Worm (Caenorhabditis elegans) whole organism, L3 larva: Measurements from ENCODE around the gene F02C12.1.
"Not testable (repeated sequence)": the region's sequence is repeated elsewhere in the genome, so short reads cannot be mapped to it uniquely, and the experiment has no call there.

Experiments
- R02D3.7 ChIP-seq: fragments of 150-350 bp; optimal IDR thresholded peaks from 2 replicates; lab custom pipeline; 2014; ENCODE audit warnings: missing biosample characterization, missing genetic modification characterization
- ZK546.5 ChIP-seq: sonication (generic microtip); optimal IDR thresholded peaks from 2 replicates; lab custom pipeline; 2017; ENCODE audit warnings: missing biosample characterization, missing genetic modification characterization
- aly-2 ChIP-seq: fragments of 150-350 bp; optimal IDR thresholded peaks from 2 replicates; lab custom pipeline; 2014; ENCODE audit warnings: missing biosample characterization, missing genetic modification characterization
- ama-1 ChIP-seq: fragments of 150-350 bp; optimal IDR thresholded peaks from 2 replicates; lab custom pipeline; 2018
- ceh-16 ChIP-seq: sonication (generic microtip); optimal IDR thresholded peaks from 2 replicates; lab custom pipeline; 2017; ENCODE audit warnings: missing biosample characterization, missing genetic modification characterization
- ceh-82 ChIP-seq: fragments of 150-350 bp; optimal IDR thresholded peaks from 2 replicates; lab custom pipeline; 2014; ENCODE audit warnings: missing biosample characterization, missing genetic modification characterization
- egl-27 ChIP-seq: sonication (generic microtip); optimal IDR thresholded peaks from 4 replicates; lab custom pipeline; 2017; ENCODE audit warnings: missing biosample characterization, missing genetic modification reagents, missing genetic modification characterization
- egl-5 ChIP-seq: fragments of 150-350 bp; optimal IDR thresholded peaks from 2 replicates; lab custom pipeline; 2017; ENCODE audit warnings: missing biosample characterization, missing genetic modification reagents, missing genetic modification characterization, inconsistent platforms
- elt-1 ChIP-seq: fragments of 150-350 bp; optimal IDR thresholded peaks from 2 replicates; lab custom pipeline; 2014; ENCODE audit warnings: missing biosample characterization, missing genetic modification characterization
- elt-2 ChIP-seq: sonication (generic microtip); optimal IDR thresholded peaks from 2 replicates; lab custom pipeline; 2016; ENCODE audit warnings: missing genetic modification reagents, mild to moderate bottlenecking, missing genetic modification characterization, missing compliant biosample characterization
- eor-1 ChIP-seq, 2 experiments: fragments of 150-350 bp; optimal IDR thresholded peaks; 2 replicates each; lab custom pipeline; 2014 to 2018; ENCODE audit warnings: missing biosample characterization in 2 of 2, missing genetic modification characterization in 2 of 2
- fkh-2 ChIP-seq: fragments of 150-350 bp; optimal IDR thresholded peaks from 2 replicates; lab custom pipeline; 2014; ENCODE audit warnings: missing biosample characterization, missing genetic modification reagents, missing genetic modification characterization
- fos-1 ChIP-seq: fragments of 150-350 bp; optimal IDR thresholded peaks from 2 replicates; lab custom pipeline; 2014; ENCODE audit warnings: missing biosample characterization, missing genetic modification characterization
- hmg-11 ChIP-seq: sonication (generic microtip); optimal IDR thresholded peaks from 2 replicates; lab custom pipeline; 2016; ENCODE audit warnings: missing genetic modification characterization, missing compliant biosample characterization
- jun-1 ChIP-seq: fragments of 150-350 bp; optimal IDR thresholded peaks from 2 replicates; lab custom pipeline; 2014; ENCODE audit warnings: missing biosample characterization, missing genetic modification reagents, missing genetic modification characterization
- lin-15B ChIP-seq: fragments of 150-350 bp; optimal IDR thresholded peaks from 2 replicates; lab custom pipeline; 2014; ENCODE audit warnings: missing biosample characterization, missing genetic modification characterization
- lin-39 ChIP-seq: fragments of 150-350 bp; optimal IDR thresholded peaks from 2 replicates; lab custom pipeline; 2018; ENCODE audit warnings: missing biosample characterization, missing genetic modification reagents, missing genetic modification characterization
- lsy-12 ChIP-seq: sonication (generic microtip); optimal IDR thresholded peaks from 2 replicates; lab custom pipeline; 2016; ENCODE audit warnings: mild to moderate bottlenecking, missing genetic modification characterization, missing compliant biosample characterization
- mml-1 ChIP-seq: fragments of 150-350 bp; sonication (generic microtip); optimal IDR thresholded peaks from 3 replicates; lab custom pipeline; 2014; ENCODE audit warnings: missing biosample characterization, missing genetic modification characterization
- nfya-1 ChIP-seq: sonication (generic microtip); optimal IDR thresholded peaks from 2 replicates; lab custom pipeline; 2017; ENCODE audit warnings: missing genetic modification characterization, mild to moderate bottlenecking, missing compliant biosample characterization, antibody characterized with exemption, moderate library complexity; ENCODE audit not compliant: insufficient read depth
- nhr-11 ChIP-seq: fragments of 150-350 bp; optimal IDR thresholded peaks from 2 replicates; lab custom pipeline; 2014; ENCODE audit warnings: missing biosample characterization, missing genetic modification characterization
- nhr-12 ChIP-seq: fragments of 150-350 bp; optimal IDR thresholded peaks from 2 replicates; lab custom pipeline; 2014; ENCODE audit warnings: missing biosample characterization, missing genetic modification characterization
- nhr-23 ChIP-seq: fragments of 150-350 bp; optimal IDR thresholded peaks from 2 replicates; lab custom pipeline; 2014; ENCODE audit warnings: missing biosample characterization, missing genetic modification reagents, missing genetic modification characterization
- nhr-237 ChIP-seq: fragments of 150-350 bp; optimal IDR thresholded peaks from 2 replicates; lab custom pipeline; 2014; ENCODE audit warnings: missing biosample characterization, missing genetic modification characterization
- nhr-25 ChIP-seq: sonication (generic microtip); optimal IDR thresholded peaks from 2 replicates; lab custom pipeline; 2017; ENCODE audit warnings: missing biosample characterization, missing genetic modification characterization
- nhr-28 ChIP-seq: fragments of 150-350 bp; optimal IDR thresholded peaks from 2 replicates; lab custom pipeline; 2014; ENCODE audit warnings: missing biosample characterization, missing genetic modification characterization
- nhr-43 ChIP-seq: sonication (generic microtip); optimal IDR thresholded peaks from 2 replicates; lab custom pipeline; 2016; ENCODE audit warnings: mild to moderate bottlenecking, missing genetic modification characterization, missing compliant biosample characterization; ENCODE audit not compliant: poor library complexity, severe bottlenecking
- nhr-67 ChIP-seq: fragments of 150-350 bp; optimal IDR thresholded peaks from 2 replicates; lab custom pipeline; 2014; ENCODE audit warnings: missing biosample characterization, missing genetic modification characterization
- nhr-76 ChIP-seq: fragments of 150-350 bp; sonication (generic microtip); optimal IDR thresholded peaks from 5 replicates; lab custom pipeline; 2014; ENCODE audit warnings: missing biosample characterization, missing genetic modification characterization
- nhr-77 ChIP-seq: fragments of 150-350 bp; optimal IDR thresholded peaks from 2 replicates; lab custom pipeline; 2014; ENCODE audit warnings: missing biosample characterization, missing genetic modification characterization
- pha-4 ChIP-seq: fragments of 150-350 bp; optimal IDR thresholded peaks from 2 replicates; lab custom pipeline; 2014; ENCODE audit warnings: missing biosample characterization, missing genetic modification reagents, missing genetic modification characterization
- pqm-1 ChIP-seq: fragments of 150-350 bp; optimal IDR thresholded peaks from 2 replicates; lab custom pipeline; 2017; ENCODE audit warnings: missing biosample characterization, missing genetic modification characterization, inconsistent platforms
- sea-2 ChIP-seq: fragments of 150-350 bp; sonication (generic microtip); optimal IDR thresholded peaks from 4 replicates; lab custom pipeline; 2014; ENCODE audit warnings: missing biosample characterization, missing genetic modification reagents, missing genetic modification characterization
- skn-1 ChIP-seq: fragments of 150-350 bp; optimal IDR thresholded peaks from 2 replicates; lab custom pipeline; 2014; ENCODE audit warnings: missing biosample characterization, missing genetic modification characterization
- snpc-4 ChIP-seq: fragments of 150-350 bp; optimal IDR thresholded peaks from 2 replicates; lab custom pipeline; 2014; ENCODE audit warnings: missing biosample characterization, missing genetic modification characterization
- tbx-2 ChIP-seq: sonication (generic microtip); optimal IDR thresholded peaks from 2 replicates; lab custom pipeline; 2016; ENCODE audit warnings: mild to moderate bottlenecking, missing genetic modification characterization, missing compliant biosample characterization
- unc-39 ChIP-seq: sonication (generic microtip); optimal IDR thresholded peaks from 4 replicates; lab custom pipeline; 2017; ENCODE audit warnings: missing biosample characterization, missing genetic modification characterization
- unc-62 ChIP-seq: fragments of 150-350 bp; sonication (generic microtip); optimal IDR thresholded peaks from 4 replicates; lab custom pipeline; 2014; ENCODE audit warnings: missing biosample characterization, missing genetic modification reagents, missing genetic modification characterization
- zag-1 ChIP-seq: fragments of 150-350 bp; optimal IDR thresholded peaks from 2 replicates; lab custom pipeline; 2014; ENCODE audit warnings: missing biosample characterization, missing genetic modification characterization
- ztf-11 ChIP-seq: fragments of 150-350 bp; optimal IDR thresholded peaks from 2 replicates; lab custom pipeline; 2014; ENCODE audit warnings: missing biosample characterization, missing genetic modification characterization

Gene F02C12.1

ce11 chrX:13428755-13429154 lies 26.9 kb downstream of the F02C12.1 start, which contains the start of gene fkh-4:
TSS of gene fkh-4 (minus strand) at chrX:13428855.
- not testable (repeated sequence) for TF ChIP-seq zag-1, nhr-43, nhr-67 (tag; lab: Kevin White, UChicago)

DNA sequence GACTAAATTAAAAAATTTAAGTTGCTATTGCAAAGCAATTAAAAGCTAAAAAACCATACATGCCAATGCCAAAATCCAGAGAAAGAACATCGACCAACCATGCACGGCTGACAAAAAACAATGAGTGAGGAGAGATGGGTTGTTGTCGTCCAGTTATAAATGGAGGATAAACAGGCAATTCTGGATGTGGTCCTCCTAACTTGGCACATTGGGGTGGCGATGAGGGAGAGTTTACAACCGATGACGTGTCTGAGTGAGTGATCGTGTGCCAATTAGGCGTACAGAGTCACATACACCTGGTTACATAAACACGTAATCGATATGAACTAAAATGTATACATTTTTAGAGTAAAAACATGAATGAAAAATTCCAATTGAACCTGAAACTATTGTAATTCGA lies 29.5 kb downstream of the F02C12.1 start, which contains the start of gene C29F7.10:
Gene C29F7.10, minus strand, starts transcription at position 101 of the 400 bp plus-strand sequence.
- not testable (repeated sequence) for TF ChIP-seq nhr-25, nhr-43, egl-5 (tag; lab: Kevin White, UChicago)

DNA sequence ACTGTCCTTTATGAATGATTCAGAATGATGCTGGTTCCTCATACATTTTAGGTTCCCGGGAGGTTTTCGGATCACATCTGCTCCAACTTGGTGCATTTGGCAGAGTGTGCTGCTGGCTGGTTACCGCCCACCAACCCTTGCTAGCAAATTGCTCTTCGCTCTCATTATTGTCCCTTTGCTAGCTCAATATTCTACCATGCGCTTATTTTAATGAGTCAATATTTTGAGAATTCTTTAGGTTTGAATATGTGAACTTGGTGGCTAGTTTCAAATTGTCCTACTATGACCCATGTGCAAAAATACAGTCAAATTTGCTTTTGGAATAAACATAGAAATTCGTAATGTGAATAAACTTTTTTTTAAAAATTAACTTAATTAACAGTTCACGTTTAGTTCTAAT lies 33.2 kb downstream of the F02C12.1 start:
- TF ChIP-seq nhr-25 (tag; lab: Kevin White, UChicago), result no peak
- TF ChIP-seq jun-1 (tag; lab: Kevin White, UChicago), result no peak
- no peak for TF ChIP-seq lin-15B (tag; lab: Kevin White, UChicago)
- TF ChIP-seq ztf-11, result no peak
- no peak for TF ChIP-seq ceh-82
- no peak for TF ChIP-seq unc-39 (tag; lab: Kevin White, UChicago)
- no peak for TF ChIP-seq nhr-43 (tag; lab: Kevin White, UChicago)
- TF ChIP-seq nhr-28, result no peak
- TF ChIP-seq fkh-2, result no peak
- TF ChIP-seq elt-2 (tag; lab: Kevin White, UChicago), result no peak
- no peak for TF ChIP-seq eor-1 (tag; optimal IDR thresholded peaks at IDR 0.05; lab: Kevin White, UChicago)
- no peak for TF ChIP-seq elt-1 (tag; lab: Kevin White, UChicago)
- TF ChIP-seq aly-2 (tag; lab: Kevin White, UChicago), result no peak
- no peak for TF ChIP-seq nfya-1 (tag; lab: Kevin White, UChicago)
- TF ChIP-seq nhr-77 (tag; lab: Kevin White, UChicago), result no peak
- no peak for TF ChIP-seq R02D3.7 (tag; lab: Kevin White, UChicago)
- no peak for TF ChIP-seq fos-1 (tag; lab: Kevin White, UChicago)

DNA sequence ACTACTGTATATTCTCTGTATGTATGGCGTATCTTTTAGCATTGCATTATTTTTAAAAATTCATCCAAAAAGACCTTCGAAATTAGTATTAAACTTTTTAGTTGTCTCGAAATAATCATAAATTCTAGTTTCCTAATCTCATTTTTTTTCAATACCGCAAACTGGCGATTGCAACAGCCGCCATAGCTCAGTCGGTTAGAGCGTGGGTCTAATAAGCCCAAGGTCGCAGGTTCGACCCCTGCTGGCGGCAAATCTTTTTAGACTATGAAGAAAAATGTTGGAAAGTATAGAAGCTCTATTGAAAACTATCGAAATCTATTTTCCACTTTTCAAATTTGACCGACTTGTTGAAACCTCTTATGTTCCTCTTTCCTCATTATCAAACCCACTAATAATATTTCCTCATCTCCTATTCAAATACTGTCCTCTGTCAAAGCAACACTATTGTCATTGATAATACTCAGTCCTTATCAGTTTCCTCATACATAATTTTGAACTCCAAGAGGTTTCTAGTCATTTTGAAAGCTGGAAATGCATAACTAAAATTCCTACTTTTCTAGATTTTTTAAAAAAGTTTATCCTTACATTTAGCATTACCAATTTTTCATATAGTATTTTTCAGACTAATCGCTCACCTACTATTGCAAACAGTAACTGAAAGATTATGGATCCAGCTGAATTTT lies 34.0 kb downstream of the F02C12.1 start, which contains the start of gene jmjd-3.3:
Gene jmjd-3.3, plus strand, starts transcription at position 633 of the 683 bp plus-strand sequence.
- TF ChIP-seq nhr-11 (no peak), nhr-25 (tag; lab: Kevin White, UChicago) (no peak), pqm-1 (tag; lab: Kevin White, UChicago) (no peak), elt-1 (tag; lab: Kevin White, UChicago) (no peak), ZK546.5 (no peak)

- no peak for TF ChIP-seq eor-1 (tag; optimal IDR thresholded peaks at IDR 0.05; lab: Kevin White, UChicago)
- TF ChIP-seq nhr-76, result no peak
- no peak for TF ChIP-seq ztf-11
- no peak for TF ChIP-seq nhr-11
- TF ChIP-seq nhr-28, result no peak
- no peak for TF ChIP-seq aly-2 (tag; lab: Kevin White, UChicago)
- TF ChIP-seq ama-1 (lab: Kevin White, UChicago), result no peak
- no peak for TF ChIP-seq egl-27 (tag; lab: Kevin White, UChicago)
- TF ChIP-seq hmg-11 (tag; lab: Kevin White, UChicago), result peak; percentile 26
- TF ChIP-seq nfya-1 (tag; lab: Kevin White, UChicago), result no peak
- peak; percentile 54 for TF ChIP-seq pha-4 (tag; lab: Kevin White, UChicago)
- no peak for TF ChIP-seq egl-5 (tag; lab: Kevin White, UChicago)
- no peak for TF ChIP-seq nhr-12 (tag; lab: Kevin White, UChicago)
- TF ChIP-seq lsy-12 (tag; lab: Kevin White, UChicago), result peak; percentile 44
- no peak for TF ChIP-seq nhr-237 (tag; lab: Kevin White, UChicago)
- peak; percentile 44 for TF ChIP-seq tbx-2
- TF ChIP-seq skn-1 (tag; lab: Kevin White, UChicago), result peak; percentile 15
- TF ChIP-seq nhr-43 (tag; lab: Kevin White, UChicago), result peak; percentile 17
- peak; percentile 44 for TF ChIP-seq ceh-82
- TF ChIP-seq ZK546.5, result no peak
- TF ChIP-seq nhr-67 (tag; lab: Kevin White, UChicago), result no peak
- peak; percentile 27 for TF ChIP-seq nhr-23 (tag; lab: Kevin White, UChicago)
- TF ChIP-seq lin-15B (tag; lab: Kevin White, UChicago), result no peak
- no peak for TF ChIP-seq snpc-4 (tag; lab: Kevin White, UChicago)
- TF ChIP-seq zag-1 (tag; lab: Kevin White, UChicago), result no peak
- TF ChIP-seq unc-62, result no peak
- no peak for TF ChIP-seq sea-2 (GFP tag; lab: Kevin White, UChicago)
- TF ChIP-seq lin-39, result peak; percentile 33
- TF ChIP-seq elt-2 (tag; lab: Kevin White, UChicago), result peak; percentile 23
- TF ChIP-seq unc-39 (tag; lab: Kevin White, UChicago), result no peak
- TF ChIP-seq pqm-1 (tag; lab: Kevin White, UChicago), result no peak
- no peak for TF ChIP-seq jun-1 (tag; lab: Kevin White, UChicago)
- TF ChIP-seq ceh-16 (tag; lab: Kevin White, UChicago), result no peak
- TF ChIP-seq R02D3.7 (tag; lab: Kevin White, UChicago), result no peak
- no peak for TF ChIP-seq mml-1 (tag; lab: Kevin White, UChicago)
Observed at ce11 chrX:13442446-13442845, 40.6 kb downstream of the F02C12.1 start.
